Worm (Caenorhabditis elegans) whole organism, early embryonic: ENCODE measurements around the gene C06C6.7.

Source experiments
- ama-1 ChIP-seq: fragments of 150-350 bp; optimal IDR thresholded peaks from 2 replicates; lab custom pipeline; 2014
- tbx-37 ChIP-seq: fragments of 200-800 bp; sonication (Bioruptor generic); conservative IDR thresholded peaks from 2 replicates; pipeline ENCODE4 v1.3.6; 2022; ENCODE audit warnings: missing genetic modification reagents, missing genetic modification characterization, missing compliant biosample characterization

DNA sequence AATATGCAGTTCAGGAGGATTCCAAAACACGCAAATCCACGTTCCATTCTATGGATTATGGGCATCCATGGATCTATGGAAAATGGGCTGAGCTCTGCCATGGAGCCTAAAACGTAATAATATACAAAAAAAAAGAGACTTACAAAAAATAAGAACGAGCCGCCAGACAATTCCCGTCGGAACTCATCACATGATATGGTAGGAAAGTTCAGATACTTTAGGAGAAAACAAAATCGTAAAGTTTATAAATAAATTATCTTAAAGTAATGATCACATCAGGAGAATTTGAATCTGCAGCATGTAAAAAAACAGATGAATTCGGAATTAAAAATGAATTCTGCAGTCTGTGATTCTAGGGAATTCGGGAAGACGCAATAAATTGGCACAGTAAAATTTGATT is 23.7 kb downstream of the C06C6.7 start, which contains the start of gene str-232:
- TF ChIP-seq ama-1 (lab: Kevin White, UChicago), result no peak
- TF ChIP-seq tbx-37 (GFP tag; lab: Robert Waterston, UW), result no peak
